Fruit fly (Drosophila melanogaster): Measurements from ENCODE around the gene CG42857.

Gene CG42857

DNA sequence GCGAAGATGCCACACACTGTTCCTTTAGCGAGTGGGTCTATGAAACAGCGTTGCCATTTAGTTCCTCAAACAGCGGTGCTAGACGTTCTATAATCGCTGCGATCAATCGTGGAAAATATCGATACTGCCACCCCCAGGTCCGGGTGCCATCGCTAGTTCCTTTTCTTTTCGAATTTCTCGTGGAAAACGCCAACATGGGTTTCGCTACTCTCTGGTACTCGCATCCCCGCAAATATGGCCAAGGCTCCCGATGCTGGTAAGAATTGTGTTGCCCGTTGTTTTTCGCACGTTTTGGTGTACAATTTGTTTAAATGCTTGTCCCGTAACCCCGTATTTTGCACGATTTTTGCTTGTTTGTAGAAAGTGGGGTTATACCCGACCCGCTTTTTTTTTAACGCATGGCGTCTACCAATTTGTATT is 43.0 kb downstream of the CG42857 start, which contains the start of gene RpS29 (continued):
- TF ChIP-seq CG7745 (tag; optimal IDR thresholded peaks at IDR 0.05) (peak; percentile 1), B-H1 (GFP tag; IDR thresholded peaks at IDR 0.05) (peak; percentile 48; the same call in 1 of the 3 replicates), HLH54F (GFP tag; optimal IDR thresholded peaks at IDR 0.05) (peak; percentile 87), twi (tag; optimal IDR thresholded peaks at IDR 0.05) (peak; percentile 27), nmo (GFP tag; optimal IDR thresholded peaks at IDR 0.05) (peak; percentile 78), CG31388 (GFP tag; optimal IDR thresholded peaks at IDR 0.05) (no peak), sd (tag; optimal IDR thresholded peaks at IDR 0.05) (peak; percentile 44), bigmax (GFP tag; optimal IDR thresholded peaks at IDR 0.05) (peak; percentile 99), Kr (GFP tag; optimal IDR thresholded peaks at IDR 0.05) (no peak), gsb-n (tag; optimal IDR thresholded peaks at IDR 0.05) (peak; percentile 54), crc (GFP tag; optimal IDR thresholded peaks at IDR 0.05) (peak; percentile 69), so (GFP tag; IDR thresholded peaks at IDR 0.05) (no peak), Fer1 (GFP tag; optimal IDR thresholded peaks at IDR 0.05) (peak; percentile 89), CG11456 (GFP tag; IDR thresholded peaks at IDR 0.05) (peak; percentile 95), CG18619 (GFP tag; optimal IDR thresholded peaks at IDR 0.05) (peak; percentile 83), Dip2 (GFP tag; IDR thresholded peaks at IDR 0.05) (no peak), CG14014 (GFP tag; IDR thresholded peaks at IDR 0.05) (peak; percentile 79), CG13287 (GFP tag; IDR thresholded peaks at IDR 0.05; ENCODE audit: partially characterized antibody) (peak; percentile 97), CG17612 (GFP tag; IDR thresholded peaks at IDR 0.05) (peak; percentile 31; the same call in 1 of the 2 replicates), salm (tag; optimal IDR thresholded peaks at IDR 0.05) (peak; percentile 64), CG10543 (GFP tag; optimal IDR thresholded peaks at IDR 0.05) (peak; percentile 93), CG16863 (GFP tag; optimal IDR thresholded peaks at IDR 0.05) (peak; percentile 77), onecut (GFP tag; IDR thresholded peaks at IDR 0.05) (peak; percentile 65; the same call in 1 of the 2 replicates), CG2120 (GFP tag; optimal IDR thresholded peaks at IDR 0.05) (peak; percentile 90), row (GFP tag; IDR thresholded peaks at IDR 0.05) (peak; percentile 75), pan (optimal IDR thresholded peaks at IDR 0.05) (no peak), pan (GFP tag; optimal IDR thresholded peaks at IDR 0.05 in 1 of 2, IDR thresholded peaks at IDR 0.05 in 1 of 2) (peak in 1 of 2 experiments; percentile 76), zen2 (GFP tag; IDR thresholded peaks at IDR 0.05; ENCODE audit: partially characterized antibody) (peak; percentile 93), CG12104 (GFP tag; optimal IDR thresholded peaks at IDR 0.05) (peak; percentile 68), CG18476 (GFP tag; optimal IDR thresholded peaks at IDR 0.05) (peak; percentile 18), CG6854 (GFP tag; optimal IDR thresholded peaks at IDR 0.05) (peak; percentile 66), fru (optimal IDR thresholded peaks at IDR 0.05) (no peak), CG6683 (GFP tag; optimal IDR thresholded peaks at IDR 0.05) (peak; percentile 73), CG2712 (tag; optimal IDR thresholded peaks at IDR 0.05) (peak; percentile 73), Xbp1 (GFP tag; optimal IDR thresholded peaks at IDR 0.05) (peak; percentile 85), exex (tag; optimal IDR thresholded peaks at IDR 0.05) (peak; percentile 39), CG12769 (tag; optimal IDR thresholded peaks at IDR 0.05) (peak; percentile 89), CG2199 (GFP tag; IDR thresholded peaks at IDR 0.05) (peak; percentile 55; the same call in 1 of the 3 replicates), CG1647 (GFP tag; optimal IDR thresholded peaks at IDR 0.05) (peak; percentile 84), NC2α (GFP tag; optimal IDR thresholded peaks at IDR 0.05) (peak; percentile 53), zf30C (GFP tag; optimal IDR thresholded peaks at IDR 0.05) (peak; percentile 57), CG6175 (GFP tag; IDR thresholded peaks at IDR 0.05) (peak; percentile 84), CG3407 (GFP tag; optimal IDR thresholded peaks at IDR 0.05) (peak; percentile 48), sug (tag; optimal IDR thresholded peaks at IDR 0.05) (peak; percentile 89), D19A (tag; optimal IDR thresholded peaks at IDR 0.05) (peak; percentile 34), grau (tag; optimal IDR thresholded peaks at IDR 0.05) (peak; percentile 76), CG11247 (GFP tag; IDR thresholded peaks at IDR 0.05) (peak; percentile 84), CG30020 (tag; optimal IDR thresholded peaks at IDR 0.05) (peak; percentile 44), lov (optimal IDR thresholded peaks at IDR 0.05) (no peak), lov (GFP tag; IDR thresholded peaks at IDR 0.05) (peak; percentile 62; the same call in 1 of the 3 replicates), Lhr (GFP tag; optimal IDR thresholded peaks at IDR 0.05) (peak; percentile 90)

Data from whole organism, embryonic.